Worm (Caenorhabditis elegans) whole organism, young adult: ENCODE measurements around the gene Y113G7A.16.

ENCODE experiments used
- dpl-1 ChIP-seq: fragments of 150-350 bp; optimal IDR thresholded peaks from 2 replicates; lab custom pipeline; 2014; ENCODE audit warnings: missing biosample characterization, missing genetic modification reagents, missing genetic modification characterization
- pha-4 ChIP-seq: fragments of 150-350 bp; sonication (generic microtip); optimal IDR thresholded peaks from 2 replicates; lab custom pipeline; 2014; ENCODE audit warnings: missing biosample characterization, missing genetic modification reagents, missing genetic modification characterization
- sea-2 ChIP-seq: fragments of 200-800 bp; sonication (Bioruptor generic); IDR thresholded peaks from 2 replicates; pipeline ENCODE4 v1.3.6; 2022; ENCODE audit warnings: missing genetic modification characterization, missing compliant biosample characterization
- ztf-28 ChIP-seq: fragments of 200-800 bp; sonication (Bioruptor generic); IDR thresholded peaks from 2 replicates; pipeline ENCODE4 v1.3.6; 2022; ENCODE audit warnings: missing genetic modification reagents, missing genetic modification characterization, missing compliant biosample characterization

- TF ChIP-seq sea-2 (GFP tag; lab: Robert Waterston, UW) (no peak), pha-4 (tag; lab: Kevin White, UChicago) (no peak), dpl-1 (GFP tag; lab: Kevin White, UChicago) (no peak), ztf-28 (GFP tag; lab: Robert Waterston, UW) (no peak)
Observed at ce11 chrV:19999789-20000188, 37.6 kb upstream of the Y113G7A.16 start.
